Fruit fly (Drosophila melanogaster) whole organism, embryonic: Measurements from ENCODE around the gene CG7953.

ENCODE experiments used
- Bgb ChIP-seq: fragments of 200-800 bp; sonication (Bioruptor generic); IDR thresholded peaks from 2 replicates; pipeline ENCODE4 v1.3.6; 2022; ENCODE audit warnings: missing biosample characterization, missing genetic modification characterization; ENCODE audit not compliant: partially characterized antibody
- CG10147 ChIP-seq: fragments of 200-800 bp; sonication (Bioruptor generic); optimal IDR thresholded peaks from 2 replicates; lab custom pipeline; 2019; ENCODE audit warnings: missing biosample characterization, mild to moderate bottlenecking, missing genetic modification characterization, moderate library complexity
- CG10209 ChIP-seq: fragments of 200-800 bp; sonication (Bioruptor generic); optimal IDR thresholded peaks from 3 replicates; lab custom pipeline; 2017; ENCODE audit warnings: missing biosample characterization, mild to moderate bottlenecking, missing genetic modification characterization, missing genetic modification reagents
- CG12071 ChIP-seq: fragments of 200-800 bp; sonication (Bioruptor generic); optimal IDR thresholded peaks from 3 replicates; lab custom pipeline; 2018; ENCODE audit warnings: missing biosample characterization, mild to moderate bottlenecking, missing genetic modification characterization
- CG13287 ChIP-seq: fragments of 200-800 bp; sonication (Bioruptor generic); IDR thresholded peaks from 2 replicates; pipeline ENCODE4 v1.3.6; 2022; ENCODE audit warnings: missing biosample characterization, missing genetic modification characterization; ENCODE audit not compliant: partially characterized antibody
- CG14441 ChIP-seq: fragments of 200-800 bp; sonication (Bioruptor generic); IDR thresholded peaks from 2 replicates; pipeline ENCODE4 v1.3.6; 2022; ENCODE audit warnings: missing biosample characterization, missing genetic modification characterization
- CG14710 ChIP-seq: fragments of 200-800 bp; sonication (Bioruptor generic); optimal IDR thresholded peaks from 3 replicates; lab custom pipeline; 2019; ENCODE audit warnings: missing biosample characterization, mild to moderate bottlenecking, missing genetic modification characterization, moderate library complexity
- CG15269 ChIP-seq: fragments of 200-800 bp; sonication (Bioruptor generic); optimal IDR thresholded peaks from 2 replicates; lab custom pipeline; 2018; ENCODE audit warnings: missing biosample characterization, mild to moderate bottlenecking, missing genetic modification characterization, moderate library complexity
- CG16779 ChIP-seq: fragments of 200-800 bp; sonication (Bioruptor generic); IDR thresholded peaks from 2 replicates; pipeline ENCODE4 v1.3.6; 2022; ENCODE audit warnings: missing biosample characterization, missing genetic modification characterization
- CG16813 ChIP-seq: fragments of 200-800 bp; sonication (Bioruptor generic); IDR thresholded peaks from 3 replicates; pipeline ENCODE4 v1.3.6; 2022; ENCODE audit warnings: missing biosample characterization, missing genetic modification characterization; ENCODE audit not compliant: partially characterized antibody
- CG17385 ChIP-seq: fragments of 200-800 bp; sonication (Bioruptor generic); optimal IDR thresholded peaks from 3 replicates; lab custom pipeline; 2018; ENCODE audit warnings: missing biosample characterization, mild to moderate bottlenecking, missing genetic modification characterization
- CG2202 ChIP-seq: fragments of 200-800 bp; sonication (Bioruptor generic); optimal IDR thresholded peaks from 2 replicates; lab custom pipeline; 2018; ENCODE audit warnings: missing biosample characterization, mild to moderate bottlenecking, missing genetic modification characterization
- CG2712 ChIP-seq: fragments of 200-800 bp; optimal IDR thresholded peaks from 3 replicates; lab custom pipeline; 2019; ENCODE audit warnings: missing biosample characterization, mild to moderate bottlenecking, missing genetic modification characterization, moderate library complexity
- CG32532 ChIP-seq: fragments of 200-800 bp; sonication (Bioruptor generic); IDR thresholded peaks from 2 replicates; pipeline ENCODE4 v1.3.6; 2022; ENCODE audit warnings: missing biosample characterization, missing genetic modification characterization
- CG3281 ChIP-seq: fragments of 200-800 bp; sonication (Bioruptor generic); optimal IDR thresholded peaks from 3 replicates; lab custom pipeline; 2017; ENCODE audit warnings: missing biosample characterization, mild to moderate bottlenecking, missing genetic modification characterization
- CG4282 ChIP-seq: fragments of 200-800 bp; sonication (Bioruptor generic); optimal IDR thresholded peaks from 2 replicates; lab custom pipeline; 2016; ENCODE audit warnings: missing biosample characterization, missing genetic modification characterization
- CG5180 ChIP-seq: fragments of 200-800 bp; sonication (Bioruptor generic); optimal IDR thresholded peaks from 3 replicates; lab custom pipeline; 2017; ENCODE audit warnings: missing biosample characterization, missing genetic modification characterization, mild to moderate bottlenecking, moderate library complexity, missing genetic modification reagents
- CG6175 ChIP-seq: fragments of 200-800 bp; sonication (Bioruptor generic); IDR thresholded peaks from 3 replicates; pipeline ENCODE4 v1.3.6; 2022; ENCODE audit warnings: missing biosample characterization, missing genetic modification characterization
- CG6683 ChIP-seq: fragments of 200-800 bp; sonication (Bioruptor generic); optimal IDR thresholded peaks from 2 replicates; lab custom pipeline; 2017; ENCODE audit warnings: missing biosample characterization, mild to moderate bottlenecking, missing genetic modification characterization, missing genetic modification reagents
- CG6813 ChIP-seq: fragments of 200-800 bp; sonication (Bioruptor generic); optimal IDR thresholded peaks from 2 replicates; lab custom pipeline; 2017; ENCODE audit warnings: missing biosample characterization, missing genetic modification characterization, mild to moderate bottlenecking, moderate library complexity, missing genetic modification reagents
- CG7357 ChIP-seq: fragments of 200-800 bp; sonication (Bioruptor generic); IDR thresholded peaks from 3 replicates; pipeline ENCODE4 v1.3.6; 2022; ENCODE audit warnings: missing biosample characterization, missing genetic modification characterization
- CG8290 ChIP-seq, 3 experiments: fragments of 200-800 bp; sonication (Bioruptor generic); optimal IDR thresholded peaks; 2 replicates each; lab custom pipeline; 2016 to 2019; ENCODE audit warnings: missing biosample characterization in 3 of 3, missing genetic modification characterization in 3 of 3, mild to moderate bottlenecking in 2 of 3, moderate library complexity in 1 of 3
- CG8924 ChIP-seq: fragments of 200-800 bp; optimal IDR thresholded peaks from 3 replicates; lab custom pipeline; 2019; ENCODE audit warnings: missing biosample characterization, mild to moderate bottlenecking, missing genetic modification characterization, moderate library complexity
- CG9876 ChIP-seq: fragments of 200-800 bp; sonication (Bioruptor generic); optimal IDR thresholded peaks from 2 replicates; lab custom pipeline; 2016; ENCODE audit warnings: missing biosample characterization, missing genetic modification characterization
- Doc3 ChIP-seq: fragments of 200-800 bp; sonication (Bioruptor generic); IDR thresholded peaks from 3 replicates; pipeline ENCODE4 v1.3.6; 2022; ENCODE audit warnings: missing biosample characterization, missing genetic modification characterization; ENCODE audit not compliant: partially characterized antibody
- Ets65A ChIP-seq: fragments of 200-800 bp; sonication (Bioruptor generic); peaks from one replicate; lab custom pipeline; 2016; ENCODE audit warnings: missing biosample characterization, missing genetic modification characterization
- Fer2 ChIP-seq: fragments of 200-800 bp; sonication (Bioruptor generic); optimal IDR thresholded peaks from 2 replicates; lab custom pipeline; 2018; ENCODE audit warnings: missing biosample characterization, mild to moderate bottlenecking, missing genetic modification characterization, moderate library complexity
- Fer3 ChIP-seq: fragments of 200-800 bp; sonication (Bioruptor generic); optimal IDR thresholded peaks from 2 replicates; lab custom pipeline; 2018; ENCODE audit warnings: missing biosample characterization, mild to moderate bottlenecking, missing genetic modification characterization, moderate library complexity
- Lim3 ChIP-seq: fragments of 200-800 bp; sonication (Bioruptor generic); IDR thresholded peaks from 2 replicates; pipeline ENCODE4 v1.3.6; 2022; ENCODE audit warnings: missing biosample characterization, missing genetic modification characterization
- MBD-R2 ChIP-seq: fragments of 200-800 bp; sonication (Bioruptor generic); IDR thresholded peaks from 2 replicates; pipeline ENCODE4 v1.3.6; 2022; ENCODE audit warnings: missing biosample characterization, missing genetic modification characterization
- Mrtf ChIP-seq: fragments of 200-800 bp; sonication (Bioruptor generic); IDR thresholded peaks from 3 replicates; pipeline ENCODE4 v1.3.6; 2022; ENCODE audit warnings: missing biosample characterization, missing genetic modification characterization
- Sin3A ChIP-seq: fragments of >200 bp; optimal IDR thresholded peaks from 2 replicates; lab custom pipeline; 2018
- bowl ChIP-seq: fragments of 200-800 bp; sonication (Bioruptor generic); IDR thresholded peaks from 2 replicates; pipeline ENCODE4 v1.3.6; 2022; ENCODE audit warnings: missing biosample characterization, missing genetic modification characterization
- caup ChIP-seq: fragments of 200-800 bp; sonication (Bioruptor generic); optimal IDR thresholded peaks from 3 replicates; lab custom pipeline; 2017; ENCODE audit warnings: missing biosample characterization, mild to moderate bottlenecking, missing genetic modification characterization, moderate library complexity; ENCODE audit not compliant: severe bottlenecking
- chif ChIP-seq, 2 experiments: fragments of 200-800 bp; sonication (Bioruptor generic); optimal IDR thresholded peaks; 3 replicates each; lab custom pipeline; 2016; ENCODE audit warnings: missing biosample characterization in 2 of 2, missing genetic modification characterization in 2 of 2
- ci ChIP-seq: fragments of 200-800 bp; sonication (Bioruptor generic); IDR thresholded peaks from 3 replicates; pipeline ENCODE4 v1.3.6; 2022; ENCODE audit warnings: missing biosample characterization, missing genetic modification characterization
- dimm ChIP-seq: fragments of 200-800 bp; sonication (Bioruptor generic); IDR thresholded peaks from 2 replicates; pipeline ENCODE4 v1.3.6; 2022; ENCODE audit warnings: missing biosample characterization, missing genetic modification characterization
- dm ChIP-seq: fragments of 200-800 bp; sonication (Bioruptor generic); optimal IDR thresholded peaks from 3 replicates; lab custom pipeline; 2016; ENCODE audit warnings: missing biosample characterization, missing genetic modification characterization
- lilli ChIP-seq: fragments of 200-800 bp; sonication (Bioruptor generic); optimal IDR thresholded peaks from 3 replicates; lab custom pipeline; 2016; ENCODE audit warnings: missing biosample characterization, missing genetic modification characterization
- nerfin-1 ChIP-seq: fragments of 200-800 bp; sonication (Bioruptor generic); optimal IDR thresholded peaks from 3 replicates; lab custom pipeline; 2019; ENCODE audit warnings: missing biosample characterization, mild to moderate bottlenecking, missing genetic modification characterization, moderate library complexity
- onecut ChIP-seq: fragments of 200-800 bp; sonication (Bioruptor generic); IDR thresholded peaks from 2 replicates; pipeline ENCODE4 v1.3.6; 2022; ENCODE audit warnings: missing biosample characterization, missing genetic modification characterization
- rib ChIP-seq: fragments of 200-800 bp; sonication (Bioruptor generic); IDR thresholded peaks from 2 replicates; pipeline ENCODE4 v1.3.6; 2022; ENCODE audit warnings: missing biosample characterization, missing genetic modification characterization
- salm ChIP-seq: fragments of 200-800 bp; sonication (Bioruptor generic); optimal IDR thresholded peaks from 2 replicates; lab custom pipeline; 2018; ENCODE audit warnings: missing biosample characterization, mild to moderate bottlenecking, missing genetic modification characterization
- sens-2 ChIP-seq: fragments of 200-800 bp; sonication (Bioruptor generic); IDR thresholded peaks from 2 replicates; pipeline ENCODE4 v1.3.6; 2022; ENCODE audit warnings: missing biosample characterization, missing genetic modification characterization
- sug ChIP-seq: fragments of 200-800 bp; optimal IDR thresholded peaks from 2 replicates; lab custom pipeline; 2019; ENCODE audit warnings: missing biosample characterization, mild to moderate bottlenecking, missing genetic modification characterization, moderate library complexity
- ttk ChIP-seq: fragments of 200-800 bp; sonication (Bioruptor generic); IDR thresholded peaks from 2 replicates; pipeline ENCODE4 v2.1.2; 2022; ENCODE audit warnings: missing biosample characterization, missing genetic modification characterization
- unc-4 ChIP-seq: fragments of 200-800 bp; sonication (Bioruptor generic); IDR thresholded peaks from 2 replicates; pipeline ENCODE4 v1.3.6; 2022; ENCODE audit warnings: missing biosample characterization, missing genetic modification characterization; ENCODE audit not compliant: partially characterized antibody
- wdn ChIP-seq: fragments of 200-800 bp; sonication (Bioruptor generic); IDR thresholded peaks from 2 replicates; pipeline ENCODE4 v1.3.6; 2022; ENCODE audit warnings: missing biosample characterization, missing genetic modification characterization
- wek ChIP-seq: fragments of 200-800 bp; sonication (Bioruptor generic); optimal IDR thresholded peaks from 3 replicates; lab custom pipeline; 2018; ENCODE audit warnings: missing biosample characterization, mild to moderate bottlenecking, missing genetic modification characterization, moderate library complexity

Gene CG7953

DNA sequence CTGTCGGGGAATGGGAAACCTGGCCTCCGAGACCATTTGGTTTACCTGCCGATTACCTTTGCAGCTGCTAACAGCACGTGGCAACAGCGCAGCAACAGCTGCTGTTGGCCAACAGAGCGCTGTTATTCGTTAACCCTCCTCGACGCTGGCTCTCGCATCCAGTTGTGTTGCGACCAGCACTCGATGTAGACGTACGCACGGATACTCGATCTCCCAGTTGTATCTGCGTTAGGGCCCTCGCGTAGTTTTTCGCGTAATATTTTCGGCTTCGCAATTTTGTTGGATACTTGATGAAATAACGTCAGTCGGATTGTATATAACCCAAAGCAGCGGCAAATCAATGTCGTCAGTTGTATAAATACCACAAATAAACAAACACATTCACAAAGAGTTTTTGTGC lies 31.1 kb downstream of the CG7953 start (continued):
- TF ChIP-seq CG3281, result peak; percentile 14
- no peak for TF ChIP-seq dm
- TF ChIP-seq bowl (GFP tag; lab: Robert Waterston, UW), result peak; percentile 47; the same call in 1 of the 2 replicates
- TF ChIP-seq ci (GFP tag; lab: Robert Waterston, UW), result peak; percentile 85
- 0 out of 2 replicates have a peak, but pooled peaks have one; percentile 51 for TF ChIP-seq CG16779 (GFP tag; lab: Robert Waterston, UW)
- no peak for TF ChIP-seq CG4282 (GFP tag; lab: Kevin White, UChicago)
- peak; percentile 23; the same call in 1 of the 2 replicates for TF ChIP-seq unc-4
- TF ChIP-seq caup, result peak; percentile 27
- no peak for TF ChIP-seq CG2202 (tag; lab: Kevin White, UChicago)
- peak; percentile 28; the same call in 1 of the 3 replicates for TF ChIP-seq CG16813
- no peak for TF ChIP-seq dimm (GFP tag; lab: Robert Waterston, UW)
- TF ChIP-seq Sin3A (lab: Kevin White, UChicago), result no peak
- TF ChIP-seq CG17385 (GFP tag; lab: Kevin White, UChicago), result peak; percentile 42
- peak; percentile 27 for TF ChIP-seq CG2712 (tag; lab: Kevin White, UChicago)
- peak; percentile 55; the same call in 1 of the 2 replicates for TF ChIP-seq rib
- TF ChIP-seq Mrtf, result no peak
- peak; percentile 77; the same call in 1 of the 2 replicates for TF ChIP-seq Bgb (GFP tag; lab: Robert Waterston, UW)
- peak; percentile 56 for TF ChIP-seq CG12071
- peak; percentile 15 for TF ChIP-seq Fer3 (tag; lab: Kevin White, UChicago)
- peak; percentile 40 for TF ChIP-seq CG5180 (GFP tag; lab: Kevin White, UChicago)
- TF ChIP-seq sug, result peak; percentile 55
- no peak for TF ChIP-seq CG14710 (tag; lab: Kevin White, UChicago)
- TF ChIP-seq CG14441 (GFP tag; lab: Robert Waterston, UW), result peak; percentile 50; the same call in 1 of the 2 replicates
- TF ChIP-seq CG6813 (GFP tag; lab: Kevin White, UChicago), result peak; percentile 50
- peak; percentile 22; the same call in 1 of the 2 replicates for TF ChIP-seq sens-2
- TF ChIP-seq onecut, result peak; percentile 29; the same call in 1 of the 2 replicates
- peak; percentile 44; the same call in 1 of the 2 replicates for TF ChIP-seq ttk (GFP tag; lab: Robert Waterston, UW)
- TF ChIP-seq salm (tag; lab: Kevin White, UChicago), result no peak
- TF ChIP-seq CG6175 (GFP tag; lab: Robert Waterston, UW), result 0 out of 3 replicates have a peak, but pooled peaks have one; percentile 51
- TF ChIP-seq Doc3 (GFP tag; lab: Robert Waterston, UW), result no peak
- TF ChIP-seq Ets65A (GFP tag; lab: Kevin White, UChicago), result no peak
- no peak for TF ChIP-seq CG10147 (GFP tag; lab: Kevin White, UChicago)
- peak; percentile 15 for TF ChIP-seq CG8924
- peak; percentile 34 for TF ChIP-seq wek (GFP tag; lab: Kevin White, UChicago)
- no peak for TF ChIP-seq CG6683 (GFP tag; lab: Kevin White, UChicago)
- TF ChIP-seq lilli, result no peak
- TF ChIP-seq wdn, result peak; percentile 32; the same call in 1 of the 2 replicates
- TF ChIP-seq CG9876 (GFP tag; lab: Kevin White, UChicago), result no peak
- peak in 1 of 2 experiments; percentile 24 for TF ChIP-seq chif (GFP tag; optimal IDR thresholded peaks at IDR 0.05; lab: Kevin White, UChicago)
- 0 out of 3 replicates have a peak, but pooled peaks have one; percentile 12 for TF ChIP-seq CG7357 (GFP tag; lab: Robert Waterston, UW)
- TF ChIP-seq Lim3 (GFP tag; lab: Robert Waterston, UW), result no peak
- peak; percentile 21 for TF ChIP-seq CG15269
- peak; percentile 18 for TF ChIP-seq nerfin-1 (tag; lab: Kevin White, UChicago)
- TF ChIP-seq CG8290 (GFP tag; optimal IDR thresholded peaks at IDR 0.05; lab: Kevin White, UChicago), result no peak
- TF ChIP-seq CG8290 (tag; optimal IDR thresholded peaks at IDR 0.05; lab: Kevin White, UChicago), result peak in 1 of 2 experiments; percentile 74
- TF ChIP-seq CG32532, result 0 out of 2 replicates have a peak, but pooled peaks have one; percentile 18
- peak; percentile 13; the same call in 1 of the 2 replicates for TF ChIP-seq MBD-R2
- peak; percentile 45; the same call in 1 of the 2 replicates for TF ChIP-seq CG13287 (GFP tag; lab: Robert Waterston, UW)
- TF ChIP-seq CG10209 (GFP tag; lab: Kevin White, UChicago), result no peak
- TF ChIP-seq Fer2 (tag; lab: Kevin White, UChicago), result no peak
